ENCODE assay signal across 4 worm cellular contexts in genomic region chrX:7794306-7794743, ce11.
TF ChIP-seq lines count a peak whose summit lies in the region.

No protein-coding gene starts in this region.

TF ChIP-seq in whole organism, L2 larva, 48 proteins besides CTCF, POLR2A, EP300 and RAD21 (continues in another document):
- TF ChIP-seq elt-1 (tag; optimal IDR thresholded peaks at IDR 0.05; lab: Kevin White, UChicago) (no peak), Y55F3AM.14 (GFP tag; optimal IDR thresholded peaks at IDR 0.05; lab: Kevin White, UChicago) (no peak), zag-1 (tag; optimal IDR thresholded peaks at IDR 0.05; lab: Kevin White, UChicago) (no peak), nhr-6 (tag; optimal IDR thresholded peaks at IDR 0.05; lab: Kevin White, UChicago) (no peak), crh-2 (tag; optimal IDR thresholded peaks at IDR 0.05; lab: Kevin White, UChicago) (peak; percentile 32), mab-5 (tag; optimal IDR thresholded peaks at IDR 0.05; lab: Kevin White, UChicago) (no peak), mdl-1 (tag; optimal IDR thresholded peaks at IDR 0.05; lab: Kevin White, UChicago) (no peak), nhr-237 (tag; optimal IDR thresholded peaks at IDR 0.05; lab: Kevin White, UChicago) (no peak), ama-1 (optimal IDR thresholded peaks at IDR 0.05; lab: Kevin White, UChicago) (no peak), mbf-1 (tag; optimal IDR thresholded peaks at IDR 0.05; lab: Kevin White, UChicago) (no peak), nhr-77 (tag; optimal IDR thresholded peaks at IDR 0.05; lab: Kevin White, UChicago) (no peak), ceh-82 (tag; optimal IDR thresholded peaks at IDR 0.05; lab: Kevin White, UChicago) (no peak), unc-39 (tag; optimal IDR thresholded peaks at IDR 0.05; lab: Kevin White, UChicago) (no peak), F13H6.1 (tag; optimal IDR thresholded peaks at IDR 0.05; lab: Kevin White, UChicago) (no peak), skn-1 (tag; optimal IDR thresholded peaks at IDR 0.05; lab: Kevin White, UChicago) (no peak), sem-4 (tag; optimal IDR thresholded peaks at IDR 0.05; lab: Kevin White, UChicago) (no peak), sma-3 (GFP tag; optimal IDR thresholded peaks at IDR 0.05; lab: Kevin White, UChicago) (peak; percentile 59), ZK546.5 (tag; optimal IDR thresholded peaks at IDR 0.05; lab: Kevin White, UChicago) (no peak), ceh-16 (tag; optimal IDR thresholded peaks at IDR 0.05; lab: Kevin White, UChicago) (no peak), nhr-129 (tag; optimal IDR thresholded peaks at IDR 0.05; lab: Kevin White, UChicago) (peak; percentile 35), nhr-21 (tag; optimal IDR thresholded peaks at IDR 0.05; lab: Kevin White, UChicago) (peak; percentile 63), nhr-25 (tag; optimal IDR thresholded peaks at IDR 0.05; lab: Kevin White, UChicago) (peak; percentile 32), fos-1 (tag; optimal IDR thresholded peaks at IDR 0.05; lab: Kevin White, UChicago) (peak; percentile 12), unc-62 (GFP tag; optimal IDR thresholded peaks at IDR 0.05; lab: Kevin White, UChicago) (no peak)

TF ChIP-seq in whole organism, L4 larva, 104 proteins besides CTCF, POLR2A, EP300 and RAD21 (continues in another document):
- peak in 1 of 2 experiments; percentile 1 for TF ChIP-seq hif-1 (tag; optimal IDR thresholded peaks at IDR 0.05; lab: Kevin White, UChicago)
- peak; percentile 73; the same call in 1 of the 2 replicates for TF ChIP-seq Y48G9A.11 (GFP tag; IDR thresholded peaks at IDR 0.05; lab: Robert Waterston, UW)
- TF ChIP-seq spr-3 (GFP tag; optimal IDR thresholded peaks at IDR 0.05; lab: Kevin White, UChicago): peak; percentile 24
- TF ChIP-seq ZK546.5 (tag; optimal IDR thresholded peaks at IDR 0.05; lab: Kevin White, UChicago): no peak
- TF ChIP-seq mdt-29 (GFP tag; IDR thresholded peaks at IDR 0.05; lab: Robert Waterston, UW): no peak
- peak; percentile 48; the same call in 1 of the 2 replicates for TF ChIP-seq dmd-6 (GFP tag; IDR thresholded peaks at IDR 0.05; lab: Robert Waterston, UW)
- TF ChIP-seq F49E8.2 (tag; optimal IDR thresholded peaks at IDR 0.05; lab: Kevin White, UChicago; ENCODE audit: borderline replicate concordance): peak; percentile 51
- TF ChIP-seq fos-1 (tag; optimal IDR thresholded peaks at IDR 0.05; lab: Kevin White, UChicago): no peak
- peak; percentile 83 for TF ChIP-seq ctbp-1 (GFP tag; IDR thresholded peaks at IDR 0.05; lab: Robert Waterston, UW)
- TF ChIP-seq tag-97 (GFP tag; IDR thresholded peaks at IDR 0.05; lab: Robert Waterston, UW): no peak
- TF ChIP-seq F26F4.8 (GFP tag; conservative IDR thresholded peaks at IDR 0.05; lab: Robert Waterston, UW): peak; percentile 65; the same call in 1 of the 2 replicates
- no peak for TF ChIP-seq lin-13 (GFP tag; optimal IDR thresholded peaks at IDR 0.05; lab: Kevin White, UChicago)
- TF ChIP-seq mxl-3 (GFP tag; optimal IDR thresholded peaks at IDR 0.05; lab: Kevin White, UChicago): peak; percentile 54
- TF ChIP-seq vab-7 (GFP tag; IDR thresholded peaks at IDR 0.05; lab: Robert Waterston, UW): peak; percentile 74
- no peak for TF ChIP-seq saeg-2 (GFP tag; IDR thresholded peaks at IDR 0.05; lab: Robert Waterston, UW)
- TF ChIP-seq F10B5.3 (tag; optimal IDR thresholded peaks at IDR 0.05; lab: Kevin White, UChicago): peak; percentile 34
- peak; percentile 43; the same call in 1 of the 2 replicates for TF ChIP-seq nhr-42 (GFP tag; IDR thresholded peaks at IDR 0.05; lab: Robert Waterston, UW)
- TF ChIP-seq nhr-41 (GFP tag; IDR thresholded peaks at IDR 0.05; lab: Robert Waterston, UW): 0 out of 2 replicates have a peak, but pooled peaks have one; percentile 54
- TF ChIP-seq lin-1 (GFP tag; IDR thresholded peaks at IDR 0.05; lab: Robert Waterston, UW): 0 out of 2 replicates have a peak, but pooled peaks have one; percentile 32
- TF ChIP-seq zfp-3 (GFP tag; conservative IDR thresholded peaks at IDR 0.05; lab: Robert Waterston, UW): 0 out of 2 replicates have a peak, but pooled peaks have one; percentile 25
- TF ChIP-seq gei-8 (GFP tag; optimal IDR thresholded peaks at IDR 0.05; lab: Kevin White, UChicago): peak; percentile 83
- TF ChIP-seq zfp-2 (tag; optimal IDR thresholded peaks at IDR 0.05; lab: Kevin White, UChicago): peak; percentile 25

TF ChIP-seq in whole organism, late embryonic, 69 proteins besides CTCF, POLR2A, EP300 and RAD21 (continues in another document):
- no peak for TF ChIP-seq unc-42 (tag; optimal IDR thresholded peaks at IDR 0.05; lab: Kevin White, UChicago)
- peak; percentile 6 for TF ChIP-seq zip-5 (tag; optimal IDR thresholded peaks at IDR 0.05; lab: Kevin White, UChicago)
- TF ChIP-seq pha-2 (tag; optimal IDR thresholded peaks at IDR 0.05; lab: Kevin White, UChicago): no peak
- TF ChIP-seq fkh-6 (tag; optimal IDR thresholded peaks at IDR 0.05; lab: Kevin White, UChicago): no peak
- no peak for TF ChIP-seq ceh-31 (tag; optimal IDR thresholded peaks at IDR 0.05; lab: Kevin White, UChicago)
- TF ChIP-seq ceh-30 (tag; optimal IDR thresholded peaks at IDR 0.05; lab: Kevin White, UChicago): no peak
- TF ChIP-seq C08G9.2 (tag; optimal IDR thresholded peaks at IDR 0.05; lab: Kevin White, UChicago): no peak
- TF ChIP-seq lim-6 (tag; optimal IDR thresholded peaks at IDR 0.05; lab: Kevin White, UChicago): no peak
- peak; percentile 45 for TF ChIP-seq K02D7.2 (tag; optimal IDR thresholded peaks at IDR 0.05; lab: Kevin White, UChicago)
- TF ChIP-seq ets-4 (tag; optimal IDR thresholded peaks at IDR 0.05; lab: Kevin White, UChicago): no peak
- peak; percentile 30 for TF ChIP-seq C38D4.7 (GFP tag; optimal IDR thresholded peaks at IDR 0.05; lab: Kevin White, UChicago)
- TF ChIP-seq nhr-11 (tag; optimal IDR thresholded peaks at IDR 0.05; lab: Kevin White, UChicago): no peak
- TF ChIP-seq unc-86 (tag; optimal IDR thresholded peaks at IDR 0.05; lab: Kevin White, UChicago): no peak
- no peak for TF ChIP-seq ahr-1 (tag; optimal IDR thresholded peaks at IDR 0.05; lab: Kevin White, UChicago)
- peak; percentile 23 for TF ChIP-seq Y22D7AL.16 (tag; optimal IDR thresholded peaks at IDR 0.05; lab: Kevin White, UChicago)
- no peak for TF ChIP-seq hlh-6 (tag; optimal IDR thresholded peaks at IDR 0.05; lab: Kevin White, UChicago)
- TF ChIP-seq pha-4 (tag; optimal IDR thresholded peaks at IDR 0.05; lab: Kevin White, UChicago): no peak
- TF ChIP-seq hlh-15 (tag; optimal IDR thresholded peaks at IDR 0.05; lab: Kevin White, UChicago): no peak
- TF ChIP-seq sdc-2 (tag; optimal IDR thresholded peaks at IDR 0.05; lab: Kevin White, UChicago): no peak
- TF ChIP-seq ceh-34 (tag; optimal IDR thresholded peaks at IDR 0.05; lab: Kevin White, UChicago): no peak
- no peak for TF ChIP-seq mec-3 (tag; optimal IDR thresholded peaks at IDR 0.05; lab: Kevin White, UChicago; ENCODE audit: borderline replicate concordance)
- peak; percentile 7 for TF ChIP-seq ztf-16 (tag; optimal IDR thresholded peaks at IDR 0.05; lab: Kevin White, UChicago)
- no peak for TF ChIP-seq pax-1 (tag; optimal IDR thresholded peaks at IDR 0.05; lab: Kevin White, UChicago)
- TF ChIP-seq ceh-19 (GFP tag; optimal IDR thresholded peaks at IDR 0.05; lab: Kevin White, UChicago): peak; percentile 16
- peak; percentile 32 for TF ChIP-seq ref-2 (tag; optimal IDR thresholded peaks at IDR 0.05; lab: Kevin White, UChicago)
- TF ChIP-seq fkh-10 (GFP tag; optimal IDR thresholded peaks at IDR 0.05; lab: Kevin White, UChicago): no peak
- TF ChIP-seq pag-3 (tag; optimal IDR thresholded peaks at IDR 0.05; lab: Kevin White, UChicago; ENCODE audit: borderline replicate concordance): no peak

TF ChIP-seq in whole organism, mixed stage, embryonic, 35 proteins besides CTCF, POLR2A, EP300 and RAD21 (continues in another document):
- TF ChIP-seq ceh-43 (GFP tag; optimal IDR thresholded peaks at IDR 0.05; lab: Kevin White, UChicago) (peak; percentile 6), sptf-1 (tag; optimal IDR thresholded peaks at IDR 0.05; lab: Kevin White, UChicago) (peak; percentile 48), lin-32 (GFP tag; optimal IDR thresholded peaks at IDR 0.05; lab: Kevin White, UChicago) (peak; percentile 28), unc-39 (tag; optimal IDR thresholded peaks at IDR 0.05; lab: Kevin White, UChicago) (no peak), ham-2 (GFP tag; optimal IDR thresholded peaks at IDR 0.05; lab: Kevin White, UChicago) (peak; percentile 51), unc-62 (GFP tag; optimal IDR thresholded peaks at IDR 0.05; lab: Kevin White, UChicago) (no peak), elt-1 (tag; optimal IDR thresholded peaks at IDR 0.05; lab: Kevin White, UChicago; ENCODE audit: borderline replicate concordance, insufficient read depth) (no peak), ces-1 (GFP tag; optimal IDR thresholded peaks at IDR 0.05; lab: Kevin White, UChicago) (no peak), bed-3 (GFP tag; optimal IDR thresholded peaks at IDR 0.05; lab: Kevin White, UChicago) (no peak), mab-5 (tag; optimal IDR thresholded peaks at IDR 0.05; lab: Kevin White, UChicago) (no peak), ceh-39 (tag; optimal IDR thresholded peaks at IDR 0.05; lab: Kevin White, UChicago) (no peak), tbx-8 (GFP tag; optimal IDR thresholded peaks at IDR 0.05; lab: Kevin White, UChicago) (peak; percentile 26), ztf-11 (tag; optimal IDR thresholded peaks at IDR 0.05; lab: Kevin White, UChicago) (no peak), mls-2 (tag; optimal IDR thresholded peaks at IDR 0.05; lab: Kevin White, UChicago) (peak; percentile 19), snpc-4 (tag; optimal IDR thresholded peaks at IDR 0.05; lab: Kevin White, UChicago) (no peak), blmp-1 (tag; optimal IDR thresholded peaks at IDR 0.05; lab: Kevin White, UChicago) (no peak), drap-1 (GFP tag; optimal IDR thresholded peaks at IDR 0.05; lab: Kevin White, UChicago) (peak; percentile 20), sem-2 (GFP tag; optimal IDR thresholded peaks at IDR 0.05; lab: Kevin White, UChicago) (peak; percentile 19), hlh-1 (tag; optimal IDR thresholded peaks at IDR 0.05; lab: Kevin White, UChicago) (no peak), nhr-28 (tag; optimal IDR thresholded peaks at IDR 0.05; lab: Kevin White, UChicago) (no peak), mep-1 (tag; optimal IDR thresholded peaks at IDR 0.05; lab: Kevin White, UChicago) (no peak), M03D4.4 (tag; optimal IDR thresholded peaks at IDR 0.05; lab: Kevin White, UChicago) (peak; percentile 69), unc-120 (tag; optimal IDR thresholded peaks at IDR 0.05; lab: Kevin White, UChicago; ENCODE audit: poor library complexity, severe bottlenecking) (peak; percentile 41), pha-4 (tag; optimal IDR thresholded peaks at IDR 0.05; lab: Kevin White, UChicago) (no peak), nhr-2 (tag; optimal IDR thresholded peaks at IDR 0.05; lab: Kevin White, UChicago) (no peak), lin-13 (tag; optimal IDR thresholded peaks at IDR 0.05; lab: Kevin White, UChicago) (no peak), cnd-1 (tag; optimal IDR thresholded peaks at IDR 0.05; lab: Kevin White, UChicago) (peak; percentile 46), nhr-237 (tag; optimal IDR thresholded peaks at IDR 0.05; lab: Kevin White, UChicago) (no peak), ceh-83 (GFP tag; optimal IDR thresholded peaks at IDR 0.05; lab: Kevin White, UChicago) (peak; percentile 62), lsy-2 (tag; optimal IDR thresholded peaks at IDR 0.05; lab: Kevin White, UChicago) (no peak)
